Fruit fly (Drosophila melanogaster): Measurements from ENCODE around the gene CG33288.

DNA sequence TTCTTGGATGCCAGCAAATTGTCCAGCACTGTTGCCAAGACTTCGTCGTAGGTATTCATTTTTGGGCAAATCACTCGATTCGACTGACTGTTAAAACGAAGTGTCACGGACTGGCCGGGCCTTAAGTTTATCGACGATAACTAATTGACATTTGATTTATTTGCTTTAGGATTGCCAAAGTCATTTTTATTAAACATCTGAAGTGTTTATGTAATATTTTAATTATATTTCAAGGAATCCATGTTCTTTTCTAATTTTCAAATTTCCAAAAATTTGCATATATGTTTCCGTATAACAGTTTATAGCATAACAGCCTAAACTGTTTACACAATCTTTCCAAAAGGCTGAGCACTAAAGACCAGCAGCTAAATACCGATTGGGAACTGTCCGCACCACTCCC is 21.0 kb upstream of the CG33288 start, which contains the start of gene sa:
- TF ChIP-seq fd96Ca (GFP tag; IDR thresholded peaks at IDR 0.05) = no peak
- TF ChIP-seq CG14655 (GFP tag; optimal IDR thresholded peaks at IDR 0.05) = no peak
- no peak for TF ChIP-seq CG13204 (GFP tag; optimal IDR thresholded peaks at IDR 0.05)
- no peak for TF ChIP-seq rn (GFP tag; IDR thresholded peaks at IDR 0.05)
- TF ChIP-seq CG8301 (tag; optimal IDR thresholded peaks at IDR 0.05) = no peak
- no peak for TF ChIP-seq CG17806 (tag; optimal IDR thresholded peaks at IDR 0.05)
- TF ChIP-seq EcR (GFP tag; optimal IDR thresholded peaks at IDR 0.05) = no peak
- no peak for TF ChIP-seq CG8159 (tag; optimal IDR thresholded peaks at IDR 0.05)
